Fruit fly (Drosophila melanogaster) whole organism, embryonic: Measurements from ENCODE around the gene Sgsf.

Experiments used
- Abd-B ChIP-seq: fragments of 200-800 bp; sonication (Bioruptor generic); optimal IDR thresholded peaks from 2 replicates; lab custom pipeline; 2018; ENCODE audit warnings: missing biosample characterization, mild to moderate bottlenecking, missing genetic modification characterization, moderate library complexity
- BtbVII ChIP-seq: fragments of 200-800 bp; sonication (Bioruptor generic); optimal IDR thresholded peaks from 3 replicates; lab custom pipeline; 2017; ENCODE audit warnings: missing biosample characterization, mild to moderate bottlenecking, missing genetic modification characterization
- CG10147 ChIP-seq: fragments of 200-800 bp; sonication (Bioruptor generic); optimal IDR thresholded peaks from 2 replicates; lab custom pipeline; 2019; ENCODE audit warnings: missing biosample characterization, mild to moderate bottlenecking, missing genetic modification characterization, moderate library complexity
- CG10321 ChIP-seq: fragments of 200-800 bp; sonication (Bioruptor generic); IDR thresholded peaks from 2 replicates; pipeline ENCODE4 v1.3.6; 2022; ENCODE audit warnings: missing biosample characterization, missing genetic modification characterization
- CG10366 ChIP-seq: fragments of 200-800 bp; sonication (Bioruptor generic); IDR thresholded peaks from 2 replicates; pipeline ENCODE4 v1.3.6; 2022; ENCODE audit warnings: missing biosample characterization, missing genetic modification characterization
- CG11093 ChIP-seq: fragments of 200-800 bp; sonication (Bioruptor generic); IDR thresholded peaks from 3 replicates; pipeline ENCODE4 v1.3.6; 2022; ENCODE audit warnings: missing biosample characterization, missing genetic modification characterization
- CG12391 ChIP-seq: fragments of 200-800 bp; sonication (Bioruptor generic); optimal IDR thresholded peaks from 3 replicates; lab custom pipeline; 2018; ENCODE audit warnings: missing biosample characterization, mild to moderate bottlenecking, missing genetic modification characterization, moderate library complexity
- CG15601 ChIP-seq: fragments of 200-800 bp; sonication (Bioruptor generic); optimal IDR thresholded peaks from 3 replicates; lab custom pipeline; 2019; ENCODE audit warnings: missing biosample characterization, mild to moderate bottlenecking, missing genetic modification characterization, moderate library complexity
- CG16779 ChIP-seq: fragments of 200-800 bp; sonication (Bioruptor generic); IDR thresholded peaks from 2 replicates; pipeline ENCODE4 v1.3.6; 2022; ENCODE audit warnings: missing biosample characterization, missing genetic modification characterization
- CG16815 ChIP-seq: fragments of 200-800 bp; sonication (Bioruptor generic); optimal IDR thresholded peaks from 3 replicates; lab custom pipeline; 2017; ENCODE audit warnings: missing biosample characterization, mild to moderate bottlenecking, missing genetic modification characterization
- CG17186 ChIP-seq: fragments of 200-800 bp; sonication (Bioruptor generic); optimal IDR thresholded peaks from 3 replicates; lab custom pipeline; 2017; ENCODE audit warnings: missing biosample characterization, missing genetic modification reagents, missing genetic modification characterization
- CG1792 ChIP-seq: fragments of 200-800 bp; sonication (Bioruptor generic); optimal IDR thresholded peaks from 2 replicates; lab custom pipeline; 2016; ENCODE audit warnings: missing biosample characterization, missing genetic modification characterization
- CG3407 ChIP-seq: fragments of 200-800 bp; sonication (Bioruptor generic); optimal IDR thresholded peaks from 2 replicates; lab custom pipeline; 2018; ENCODE audit warnings: missing biosample characterization, mild to moderate bottlenecking, missing genetic modification characterization
- CG4707 ChIP-seq: fragments of 200-800 bp; sonication (Bioruptor generic); optimal IDR thresholded peaks from 2 replicates; lab custom pipeline; 2018; ENCODE audit warnings: missing biosample characterization, mild to moderate bottlenecking, missing genetic modification characterization, moderate library complexity
- CG5245 ChIP-seq: fragments of 200-800 bp; sonication (Bioruptor generic); optimal IDR thresholded peaks from 3 replicates; lab custom pipeline; 2016; ENCODE audit warnings: missing biosample characterization, missing genetic modification characterization
- CG6791 ChIP-seq: fragments of 200-800 bp; sonication (Bioruptor generic); IDR thresholded peaks from 3 replicates; pipeline ENCODE4 v1.3.6; 2022; ENCODE audit warnings: missing biosample characterization, missing genetic modification characterization; ENCODE audit not compliant: partially characterized antibody
- CG6813 ChIP-seq: fragments of 200-800 bp; sonication (Bioruptor generic); optimal IDR thresholded peaks from 2 replicates; lab custom pipeline; 2017; ENCODE audit warnings: missing biosample characterization, missing genetic modification characterization, mild to moderate bottlenecking, moderate library complexity, missing genetic modification reagents
- CG7357 ChIP-seq: fragments of 200-800 bp; sonication (Bioruptor generic); IDR thresholded peaks from 3 replicates; pipeline ENCODE4 v1.3.6; 2022; ENCODE audit warnings: missing biosample characterization, missing genetic modification characterization
- CG8478 ChIP-seq: fragments of >200 bp; optimal IDR thresholded peaks from 2 replicates; lab custom pipeline; 2018
- CG8944 ChIP-seq: fragments of 200-800 bp; sonication (Bioruptor generic); optimal IDR thresholded peaks from 3 replicates; lab custom pipeline; 2016; ENCODE audit warnings: missing biosample characterization, missing genetic modification characterization
- D19B ChIP-seq: fragments of 200-800 bp; sonication (Bioruptor generic); optimal IDR thresholded peaks from 2 replicates; lab custom pipeline; 2017; ENCODE audit warnings: missing biosample characterization, mild to moderate bottlenecking, missing genetic modification characterization
- Dfd ChIP-seq, 2 experiments: fragments of >200 bp; optimal IDR thresholded peaks; 2 replicates each; lab custom pipeline; 2017; ENCODE audit warnings: missing biosample characterization in 2 of 2, missing genetic modification characterization in 2 of 2
- GATAe ChIP-seq: fragments of 200-800 bp; sonication (Bioruptor generic); conservative IDR thresholded peaks from 2 replicates; pipeline ENCODE4 v1.3.6; 2022; ENCODE audit warnings: missing biosample characterization, missing genetic modification characterization
- HLH4C ChIP-seq: fragments of 200-800 bp; sonication (Bioruptor generic); IDR thresholded peaks from 3 replicates; pipeline ENCODE4 v1.3.6; 2022; ENCODE audit warnings: missing biosample characterization, missing genetic modification characterization; ENCODE audit not compliant: partially characterized antibody
- HLHmδ ChIP-seq: fragments of 200-800 bp; sonication (Bioruptor generic); optimal IDR thresholded peaks from 2 replicates; lab custom pipeline; 2018; ENCODE audit warnings: missing biosample characterization, mild to moderate bottlenecking, missing genetic modification characterization, moderate library complexity
- Hr39 ChIP-seq: fragments of >200 bp; optimal IDR thresholded peaks from 2 replicates; lab custom pipeline; 2017
- MBD-R2 ChIP-seq: fragments of 200-800 bp; sonication (Bioruptor generic); IDR thresholded peaks from 2 replicates; pipeline ENCODE4 v1.3.6; 2022; ENCODE audit warnings: missing biosample characterization, missing genetic modification characterization
- Mad ChIP-seq: fragments of 200-800 bp; sonication (Bioruptor generic); optimal IDR thresholded peaks from 2 replicates; lab custom pipeline; 2016; ENCODE audit warnings: missing biosample characterization, missing genetic modification characterization
- Med ChIP-seq: fragments of 200-800 bp; sonication (Bioruptor generic); peaks from one replicate; lab custom pipeline; 2016; ENCODE audit warnings: missing biosample characterization, missing genetic modification characterization, mild to moderate bottlenecking, inconsistent platforms, moderate library complexity
- Mes4 ChIP-seq: fragments of 200-800 bp; sonication (Bioruptor generic); optimal IDR thresholded peaks from 2 replicates; lab custom pipeline; 2016; ENCODE audit warnings: missing biosample characterization, missing genetic modification characterization
- Oaz ChIP-seq: fragments of 200-800 bp; sonication (Bioruptor generic); IDR thresholded peaks from 2 replicates; pipeline ENCODE4 v1.3.6; 2022; ENCODE audit warnings: missing biosample characterization, missing genetic modification characterization
- Rx ChIP-seq: fragments of 200-800 bp; sonication (Bioruptor generic); IDR thresholded peaks from 2 replicates; pipeline ENCODE4 v1.3.6; 2022; ENCODE audit warnings: missing biosample characterization, missing genetic modification characterization
- ara ChIP-seq: fragments of 200-800 bp; sonication (Bioruptor generic); IDR thresholded peaks from 2 replicates; pipeline ENCODE4 v1.3.6; 2022; ENCODE audit warnings: missing biosample characterization, missing genetic modification characterization
- bigmax ChIP-seq: fragments of 200-800 bp; sonication (Bioruptor generic); optimal IDR thresholded peaks from 2 replicates; lab custom pipeline; 2018; ENCODE audit warnings: missing biosample characterization, mild to moderate bottlenecking, missing genetic modification characterization
- br ChIP-seq: fragments of >200 bp; optimal IDR thresholded peaks from 2 replicates; lab custom pipeline; 2017
- btn ChIP-seq: fragments of 200-800 bp; sonication (Bioruptor generic); optimal IDR thresholded peaks from 2 replicates; lab custom pipeline; 2016; ENCODE audit warnings: missing biosample characterization, missing genetic modification characterization
- dan ChIP-seq: fragments of 200-800 bp; sonication (Bioruptor generic); IDR thresholded peaks from 2 replicates; pipeline ENCODE4 v1.3.6; 2022; ENCODE audit warnings: missing biosample characterization, missing genetic modification characterization
- danr ChIP-seq: fragments of 200-800 bp; sonication (Bioruptor generic); IDR thresholded peaks from 2 replicates; pipeline ENCODE4 v1.3.6; 2022; ENCODE audit warnings: missing biosample characterization, missing genetic modification characterization
- dmrt99B ChIP-seq: fragments of 200-800 bp; sonication (Bioruptor generic); optimal IDR thresholded peaks from 2 replicates; lab custom pipeline; 2018; ENCODE audit warnings: missing biosample characterization, mild to moderate bottlenecking, missing genetic modification characterization, moderate library complexity
- dpn ChIP-seq, 2 experiments: fragments of 200-800 bp; sonication (Bioruptor generic); optimal IDR thresholded peaks; 3 replicates each; lab custom pipeline; 2016; ENCODE audit warnings: missing biosample characterization in 2 of 2, missing genetic modification characterization in 2 of 2
- esg ChIP-seq: fragments of 200-800 bp; sonication (Bioruptor generic); conservative IDR thresholded peaks from 2 replicates; pipeline ENCODE4 v1.3.6; 2022; ENCODE audit warnings: missing biosample characterization, missing genetic modification characterization
- gce ChIP-seq: fragments of 200-800 bp; sonication (Bioruptor generic); IDR thresholded peaks from 3 replicates; pipeline ENCODE4 v1.3.6; 2022; ENCODE audit warnings: missing biosample characterization, missing genetic modification characterization
- insv ChIP-seq, 2 experiments: fragments of 200-800 bp; sonication (Bioruptor generic); optimal IDR thresholded peaks; 3 replicates each; lab custom pipeline; 2016 to 2018; ENCODE audit warnings: missing biosample characterization in 2 of 2, missing genetic modification characterization in 2 of 2
- lola ChIP-seq, 3 experiments: fragments of >200 bp in 2 of 3; fragments of 200-800 bp in 1 of 3; sonication (Bioruptor generic) in 1 of 3; optimal IDR thresholded peaks; 2 replicates each; lab custom pipeline; 2017 to 2019; ENCODE audit warnings: missing biosample characterization in 3 of 3, missing genetic modification characterization in 3 of 3, mild to moderate bottlenecking in 1 of 3, moderate library complexity in 1 of 3
- nerfin-1 ChIP-seq: fragments of 200-800 bp; sonication (Bioruptor generic); optimal IDR thresholded peaks from 3 replicates; lab custom pipeline; 2019; ENCODE audit warnings: missing biosample characterization, mild to moderate bottlenecking, missing genetic modification characterization, moderate library complexity
- onecut ChIP-seq: fragments of 200-800 bp; sonication (Bioruptor generic); IDR thresholded peaks from 2 replicates; pipeline ENCODE4 v1.3.6; 2022; ENCODE audit warnings: missing biosample characterization, missing genetic modification characterization
- prd ChIP-seq, 3 experiments: fragments of >200 bp in 2 of 3; fragments of 200-800 bp in 1 of 3; sonication (Bioruptor generic) in 1 of 3; optimal IDR thresholded peaks in 2 of 3; IDR thresholded peaks in 1 of 3; 2 replicates in 2 of 3; 3 replicates in 1 of 3; pipeline versions ENCODE4 v1.3.6 to Lab custom; 2017 to 2022; ENCODE audit warnings: missing biosample characterization in 1 of 3, missing genetic modification characterization in 1 of 3
- salm ChIP-seq: fragments of 200-800 bp; sonication (Bioruptor generic); optimal IDR thresholded peaks from 2 replicates; lab custom pipeline; 2018; ENCODE audit warnings: missing biosample characterization, mild to moderate bottlenecking, missing genetic modification characterization
- sr ChIP-seq: fragments of 200-800 bp; sonication (Bioruptor generic); IDR thresholded peaks from 3 replicates; pipeline ENCODE4 v1.3.6; 2022; ENCODE audit warnings: missing biosample characterization, missing genetic modification characterization
- tio ChIP-seq: fragments of 200-800 bp; sonication (Bioruptor generic); optimal IDR thresholded peaks from 2 replicates; lab custom pipeline; 2017; ENCODE audit warnings: missing biosample characterization, missing genetic modification characterization, inconsistent platforms
- ttk ChIP-seq: fragments of 200-800 bp; sonication (Bioruptor generic); IDR thresholded peaks from 2 replicates; pipeline ENCODE4 v2.1.2; 2022; ENCODE audit warnings: missing biosample characterization, missing genetic modification characterization
- yki ChIP-seq: fragments of >200 bp; optimal IDR thresholded peaks from 3 replicates; lab custom pipeline; 2018
- zen ChIP-seq: fragments of 200-800 bp; sonication (Bioruptor generic); optimal IDR thresholded peaks from 3 replicates; lab custom pipeline; 2018; ENCODE audit warnings: missing biosample characterization, mild to moderate bottlenecking, missing genetic modification characterization, moderate library complexity

Sgsf gene

DNA sequence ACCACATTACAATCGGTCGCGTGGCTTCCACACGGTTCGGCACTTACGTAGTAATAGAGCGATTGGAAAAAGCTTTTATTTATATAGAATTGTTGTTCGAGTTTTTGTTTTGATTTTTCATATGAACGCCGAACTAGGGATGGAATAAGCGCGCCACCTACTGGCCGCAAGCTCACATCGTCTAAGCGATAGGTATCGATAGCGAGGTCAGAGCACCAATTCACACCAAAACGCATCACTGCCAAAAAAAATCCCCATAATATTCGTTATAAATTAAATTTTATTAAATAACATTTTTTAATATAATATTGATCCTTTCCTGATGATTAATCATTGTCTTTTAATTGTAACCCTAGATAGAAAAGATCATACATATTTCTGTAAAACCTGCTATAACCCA is 9.0 kb downstream of the Sgsf start, which contains the start of gene CG10038 (continued):
- TF ChIP-seq CG10321 (GFP tag; lab: Robert Waterston, UW) (no peak), bigmax (no peak), CG8944 (GFP tag; lab: Kevin White, UChicago) (no peak), salm (tag; lab: Kevin White, UChicago) (no peak), zen (tag; lab: Kevin White, UChicago) (no peak), Oaz (GFP tag; lab: Robert Waterston, UW) (no peak), insv (GFP tag; optimal IDR thresholded peaks at IDR 0.05; lab: Kevin White, UChicago) (no peak), nerfin-1 (tag; lab: Kevin White, UChicago) (no peak), CG16779 (GFP tag; lab: Robert Waterston, UW) (no peak), ttk (no peak), BtbVII (GFP tag; lab: Kevin White, UChicago) (no peak), tio (GFP tag; lab: Kevin White, UChicago) (no peak), CG8478 (no peak), CG16815 (GFP tag; lab: Kevin White, UChicago) (no peak), GATAe (no peak), CG10147 (GFP tag; lab: Kevin White, UChicago) (no peak), yki (lab: Kevin White, UChicago) (no peak), Med (GFP tag; lab: Kevin White, UChicago) (peak; percentile 88), CG6813 (GFP tag; lab: Kevin White, UChicago) (no peak), CG3407 (no peak), gce (GFP tag; lab: Robert Waterston, UW) (no peak), HLHmδ (GFP tag; lab: Kevin White, UChicago) (no peak), danr (GFP tag; lab: Robert Waterston, UW) (no peak), CG15601 (tag; lab: Kevin White, UChicago) (peak; percentile 41), br (no peak), CG11093 (GFP tag; lab: Robert Waterston, UW) (no peak), dan (no peak), ara (GFP tag; lab: Robert Waterston, UW) (0 out of 2 replicates have a peak, but pooled peaks have one; percentile 28), dpn (GFP tag; optimal IDR thresholded peaks at IDR 0.05; lab: Kevin White, UChicago) (peak; percentile 29 to 58), btn (GFP tag; lab: Kevin White, UChicago) (no peak), Abd-B (GFP tag; lab: Kevin White, UChicago) (peak; percentile 8), onecut (GFP tag; lab: Robert Waterston, UW) (no peak), Mad (GFP tag; lab: Kevin White, UChicago) (peak; percentile 36), Rx (GFP tag; lab: Robert Waterston, UW) (no peak), CG10366 (GFP tag; lab: Robert Waterston, UW) (no peak), D19B (GFP tag; lab: Kevin White, UChicago) (no peak), Dfd (GFP tag; optimal IDR thresholded peaks at IDR 0.05; lab: Kevin White, UChicago) (no peak), MBD-R2 (GFP tag; lab: Robert Waterston, UW) (peak; percentile 100), Hr39 (no peak), CG17186 (GFP tag; lab: Kevin White, UChicago) (peak; percentile 35), sr (GFP tag; lab: Robert Waterston, UW) (no peak), CG12391 (tag; lab: Kevin White, UChicago) (peak; percentile 46), esg (GFP tag; lab: Robert Waterston, UW) (no peak), CG1792 (GFP tag; lab: Kevin White, UChicago) (no peak), dmrt99B (no peak), CG5245 (peak; percentile 10), CG4707 (GFP tag; lab: Kevin White, UChicago) (no peak), prd (optimal IDR thresholded peaks at IDR 0.05; lab: Kevin White, UChicago) (no peak), prd (GFP tag; IDR thresholded peaks at IDR 0.05; lab: Robert Waterston, UW) (no peak; the same call in 2 of the 3 replicates), HLH4C (GFP tag; lab: Robert Waterston, UW) (peak; percentile 91), lola (GFP tag; optimal IDR thresholded peaks at IDR 0.05; lab: Kevin White, UChicago) (no peak), CG7357 (GFP tag; lab: Robert Waterston, UW) (peak; percentile 81), Mes4 (no peak), CG6791 (GFP tag; lab: Robert Waterston, UW) (peak; percentile 97)
